Worm (Caenorhabditis elegans) whole organism, L2 larva: ENCODE measurements around the gene F36D4.4.

Experiments
- C34F6.9 ChIP-seq: fragments of 150-350 bp; optimal IDR thresholded peaks from 2 replicates; lab custom pipeline; 2014; ENCODE audit warnings: missing biosample characterization, missing genetic modification characterization
- F13H6.1 ChIP-seq: sonication (generic microtip); optimal IDR thresholded peaks from 2 replicates; lab custom pipeline; 2016; ENCODE audit warnings: missing genetic modification characterization, missing compliant biosample characterization
- ZK546.5 ChIP-seq: sonication (generic microtip); optimal IDR thresholded peaks from 2 replicates; lab custom pipeline; 2017; ENCODE audit warnings: missing biosample characterization, missing genetic modification characterization
- aly-2 ChIP-seq: fragments of 150-350 bp; optimal IDR thresholded peaks from 2 replicates; lab custom pipeline; 2014; ENCODE audit warnings: missing biosample characterization, missing genetic modification characterization
- ama-1 ChIP-seq: fragments of 150-350 bp; optimal IDR thresholded peaks from 2 replicates; lab custom pipeline; 2018; ENCODE audit warnings: inconsistent platforms
- blmp-1 ChIP-seq: sonication (generic microtip); optimal IDR thresholded peaks from 2 replicates; lab custom pipeline; 2017; ENCODE audit warnings: missing genetic modification characterization, mild to moderate bottlenecking, missing compliant biosample characterization, antibody characterized with exemption, moderate library complexity; ENCODE audit not compliant: insufficient read depth
- ceh-82 ChIP-seq: fragments of 150-350 bp; optimal IDR thresholded peaks from 2 replicates; lab custom pipeline; 2014; ENCODE audit warnings: missing biosample characterization, missing genetic modification characterization
- crh-2 ChIP-seq: sonication (generic microtip); optimal IDR thresholded peaks from 2 replicates; lab custom pipeline; 2017; ENCODE audit warnings: missing biosample characterization, missing genetic modification characterization
- dmd-4 ChIP-seq: sonication (generic microtip); optimal IDR thresholded peaks from 2 replicates; lab custom pipeline; 2017; ENCODE audit warnings: missing biosample characterization, missing genetic modification characterization
- elt-1 ChIP-seq: fragments of 150-350 bp; optimal IDR thresholded peaks from 2 replicates; lab custom pipeline; 2014; ENCODE audit warnings: missing biosample characterization, missing genetic modification characterization
- elt-3 ChIP-seq: sonication (generic microtip); optimal IDR thresholded peaks from 2 replicates; lab custom pipeline; 2017; ENCODE audit warnings: missing biosample characterization, missing genetic modification characterization
- fos-1 ChIP-seq: fragments of 150-350 bp; optimal IDR thresholded peaks from 2 replicates; lab custom pipeline; 2014; ENCODE audit warnings: missing biosample characterization, missing genetic modification characterization
- lin-11 ChIP-seq: fragments of 150-350 bp; sonication (generic microtip); optimal IDR thresholded peaks from 2 replicates; lab custom pipeline; 2014; ENCODE audit warnings: missing biosample characterization, missing genetic modification characterization, inconsistent platforms, mixed read lengths
- lin-39 ChIP-seq: fragments of 150-350 bp; optimal IDR thresholded peaks from 2 replicates; lab custom pipeline; 2014; ENCODE audit warnings: missing biosample characterization, missing genetic modification reagents, missing genetic modification characterization
- lsy-2 ChIP-seq, 2 experiments: fragments of 150-350 bp in 1 of 2; sonication (generic microtip) in 1 of 2; optimal IDR thresholded peaks; 2 replicates each; lab custom pipeline; 2014 to 2017; ENCODE audit warnings: missing biosample characterization in 2 of 2, missing genetic modification characterization in 2 of 2
- mab-5 ChIP-seq: fragments of 150-350 bp; optimal IDR thresholded peaks from 2 replicates; lab custom pipeline; 2014; ENCODE audit warnings: missing biosample characterization, missing genetic modification characterization
- mbf-1 ChIP-seq: sonication (generic microtip); optimal IDR thresholded peaks from 2 replicates; lab custom pipeline; 2017; ENCODE audit warnings: missing biosample characterization, missing genetic modification characterization
- nhr-10 ChIP-seq: sonication (generic microtip); optimal IDR thresholded peaks from 2 replicates; lab custom pipeline; 2017; ENCODE audit warnings: missing biosample characterization, missing genetic modification characterization
- nhr-11 ChIP-seq: fragments of 150-350 bp; optimal IDR thresholded peaks from 2 replicates; lab custom pipeline; 2014; ENCODE audit warnings: missing biosample characterization, missing genetic modification characterization
- nhr-12 ChIP-seq: fragments of 150-350 bp; optimal IDR thresholded peaks from 2 replicates; lab custom pipeline; 2014; ENCODE audit warnings: missing biosample characterization, missing genetic modification characterization
- nhr-129 ChIP-seq: fragments of 150-350 bp; optimal IDR thresholded peaks from 2 replicates; lab custom pipeline; 2014; ENCODE audit warnings: missing biosample characterization, missing genetic modification characterization
- nhr-21 ChIP-seq: fragments of 150-350 bp; optimal IDR thresholded peaks from 2 replicates; lab custom pipeline; 2014; ENCODE audit warnings: missing biosample characterization, missing genetic modification characterization
- nhr-23 ChIP-seq: fragments of 150-350 bp; optimal IDR thresholded peaks from 2 replicates; lab custom pipeline; 2014; ENCODE audit warnings: missing biosample characterization, missing genetic modification reagents, missing genetic modification characterization
- nhr-25 ChIP-seq: fragments of 150-350 bp; sonication (generic microtip); optimal IDR thresholded peaks from 3 replicates; lab custom pipeline; 2014; ENCODE audit warnings: missing biosample characterization, missing genetic modification characterization
- peb-1 ChIP-seq: fragments of 150-350 bp; optimal IDR thresholded peaks from 2 replicates; lab custom pipeline; 2014; ENCODE audit warnings: missing biosample characterization, missing genetic modification characterization
- sem-4 ChIP-seq: fragments of 150-350 bp; optimal IDR thresholded peaks from 2 replicates; lab custom pipeline; 2014; ENCODE audit warnings: missing biosample characterization, missing genetic modification reagents, missing genetic modification characterization
- sma-9 ChIP-seq, 2 experiments: fragments of 150-350 bp in 1 of 2; sonication (generic microtip) in 1 of 2; optimal IDR thresholded peaks; 2 replicates each; lab custom pipeline; 2014 to 2016; ENCODE audit warnings: missing genetic modification characterization in 2 of 2, mild to moderate bottlenecking in 1 of 2, missing biosample characterization in 1 of 2, missing compliant biosample characterization in 1 of 2, missing genetic modification reagents in 1 of 2, moderate library complexity in 1 of 2
- snpc-4 ChIP-seq: fragments of 150-350 bp; optimal IDR thresholded peaks from 2 replicates; lab custom pipeline; 2014; ENCODE audit warnings: missing biosample characterization, missing genetic modification characterization
- unc-62 ChIP-seq: fragments of 150-350 bp; optimal IDR thresholded peaks from 2 replicates; lab custom pipeline; 2014; ENCODE audit warnings: missing biosample characterization, missing genetic modification reagents, missing genetic modification characterization
- zag-1 ChIP-seq: fragments of 150-350 bp; optimal IDR thresholded peaks from 2 replicates; lab custom pipeline; 2014; ENCODE audit warnings: missing biosample characterization, missing genetic modification characterization
- ztf-1 ChIP-seq: fragments of 200-800 bp; sonication (Bioruptor generic); conservative IDR thresholded peaks from 2 replicates; pipeline ENCODE4 v1.3.6; 2022; ENCODE audit warnings: missing genetic modification characterization, missing compliant biosample characterization
- ztf-11 ChIP-seq: sonication (generic microtip); optimal IDR thresholded peaks from 2 replicates; lab custom pipeline; 2017; ENCODE audit warnings: missing biosample characterization, missing genetic modification characterization

F36D4.4 gene

ce11 chrV:9424514-9424913 is 10.1 kb upstream of the F36D4.4 start (continued):
- TF ChIP-seq C34F6.9 (tag; lab: Kevin White, UChicago) (peak; percentile 8), mab-5 (tag; lab: Kevin White, UChicago) (no peak), F13H6.1 (tag; lab: Kevin White, UChicago) (peak; percentile 54), nhr-21 (tag; lab: Kevin White, UChicago) (peak; percentile 0), nhr-23 (tag; lab: Kevin White, UChicago) (no peak)

DNA sequence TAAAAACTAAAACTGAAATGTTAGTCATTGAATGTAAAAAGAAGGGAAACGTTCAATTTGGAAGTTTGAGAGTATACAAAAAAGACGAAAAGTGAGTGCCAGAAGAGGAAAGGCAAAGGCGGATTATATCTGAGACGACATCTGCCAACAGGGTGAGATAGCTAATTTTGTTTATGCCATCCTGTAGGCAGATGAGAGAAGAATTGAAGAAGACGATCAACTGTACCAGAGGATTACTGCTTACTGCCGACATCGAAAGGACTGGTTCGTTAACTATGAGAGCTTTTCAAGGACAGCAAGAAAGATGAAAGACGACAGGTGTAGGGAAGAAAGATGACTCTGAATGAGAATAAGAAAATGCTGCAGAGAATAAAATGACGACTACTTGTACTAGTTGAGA is 9.1 kb upstream of the F36D4.4 start:
- TF ChIP-seq nhr-12 (tag; lab: Kevin White, UChicago) (no peak), nhr-25 (peak; percentile 49), lin-39 (tag; lab: Kevin White, UChicago) (no peak), lin-11 (no peak), nhr-129 (tag; lab: Kevin White, UChicago) (peak; percentile 30)

DNA sequence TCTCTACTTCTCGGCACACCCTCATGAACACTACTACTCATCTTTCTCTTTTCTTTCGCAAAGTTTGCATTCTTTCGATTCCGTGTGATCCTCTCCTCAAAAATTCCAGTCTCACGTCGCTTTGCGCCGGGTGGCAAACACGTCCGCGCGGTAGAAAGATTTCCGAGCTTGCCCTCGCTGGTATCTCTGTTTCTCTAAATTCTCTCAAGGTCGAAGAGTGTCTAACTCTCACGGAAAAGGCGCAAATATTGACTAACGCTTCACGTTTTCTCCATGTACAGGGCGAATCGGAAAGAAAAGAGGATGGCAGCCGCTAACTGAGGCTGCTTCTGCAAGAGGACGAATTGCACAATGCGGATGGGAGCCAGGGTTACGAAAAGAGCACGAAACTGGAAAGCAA is 8.3 kb upstream of the F36D4.4 start:
- TF ChIP-seq ztf-1: no peak
- peak; percentile 0 for TF ChIP-seq nhr-129 (tag; lab: Kevin White, UChicago)
- peak; percentile 62 for TF ChIP-seq F13H6.1 (tag; lab: Kevin White, UChicago)

DNA sequence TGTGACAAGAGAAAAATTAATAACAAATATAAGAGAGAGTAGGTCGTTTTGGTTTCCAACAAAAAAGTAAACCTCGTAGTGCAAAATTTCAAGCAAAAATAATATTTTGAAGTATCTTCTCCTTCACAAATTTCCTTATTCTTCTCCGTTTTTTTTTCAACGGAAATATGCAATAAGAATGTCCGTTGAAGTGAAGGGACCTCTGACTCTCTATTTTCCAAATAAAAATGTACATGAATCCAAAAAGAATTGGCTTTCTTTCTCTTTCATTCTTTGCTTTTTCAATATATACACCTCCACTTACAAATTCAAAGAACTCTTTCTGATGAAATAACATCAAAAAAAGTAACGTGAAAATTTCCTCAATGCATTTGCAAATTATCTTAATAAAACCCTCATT is 2.2 kb upstream of the F36D4.4 start, which contains the start of gene F36D4.1:
Gene F36D4.1, plus strand, starts transcription at position 301 of the 400 bp plus-strand sequence.
- TF ChIP-seq ztf-11 (tag; lab: Kevin White, UChicago): no peak
- TF ChIP-seq ama-1: no peak
- no peak for TF ChIP-seq nhr-12 (tag; lab: Kevin White, UChicago)
- TF ChIP-seq elt-3 (tag; lab: Kevin White, UChicago): no peak
- no peak for TF ChIP-seq nhr-129 (tag; lab: Kevin White, UChicago)
- TF ChIP-seq fos-1: no peak
- no peak for TF ChIP-seq blmp-1 (tag; lab: Kevin White, UChicago)
- TF ChIP-seq nhr-21 (tag; lab: Kevin White, UChicago): no peak
- no peak for TF ChIP-seq snpc-4 (tag; lab: Kevin White, UChicago)
- no peak for TF ChIP-seq mbf-1 (tag; lab: Kevin White, UChicago)
- no peak for TF ChIP-seq nhr-11 (tag; lab: Kevin White, UChicago)
- TF ChIP-seq dmd-4 (tag; lab: Kevin White, UChicago): no peak
- TF ChIP-seq sem-4 (tag; lab: Kevin White, UChicago): no peak
- no peak for TF ChIP-seq nhr-10
- no peak for TF ChIP-seq ceh-82 (tag; lab: Kevin White, UChicago)

- TF ChIP-seq zag-1 (tag; lab: Kevin White, UChicago) (no peak), ceh-82 (tag; lab: Kevin White, UChicago) (no peak), unc-62 (GFP tag; lab: Kevin White, UChicago) (no peak), lin-39 (tag; lab: Kevin White, UChicago) (no peak), elt-1 (no peak), peb-1 (tag; lab: Kevin White, UChicago) (no peak)
Observed at ce11 chrV:9408869-9409268, 5.5 kb downstream of the F36D4.4 start.

ce11 chrV:9406890-9407289 is 7.5 kb downstream of the F36D4.4 start:
- peak; percentile 6 for TF ChIP-seq sma-9 (GFP tag; optimal IDR thresholded peaks at IDR 0.05; lab: Kevin White, UChicago)
- no peak for TF ChIP-seq sma-9 (tag; optimal IDR thresholded peaks at IDR 0.05; lab: Kevin White, UChicago)
- peak; percentile 59 for TF ChIP-seq nhr-129 (tag; lab: Kevin White, UChicago)
- TF ChIP-seq lin-39 (tag; lab: Kevin White, UChicago): no peak
- TF ChIP-seq C34F6.9 (tag; lab: Kevin White, UChicago): peak; percentile 14
- TF ChIP-seq aly-2 (tag; lab: Kevin White, UChicago): no peak
- TF ChIP-seq ZK546.5 (tag; lab: Kevin White, UChicago): no peak

DNA sequence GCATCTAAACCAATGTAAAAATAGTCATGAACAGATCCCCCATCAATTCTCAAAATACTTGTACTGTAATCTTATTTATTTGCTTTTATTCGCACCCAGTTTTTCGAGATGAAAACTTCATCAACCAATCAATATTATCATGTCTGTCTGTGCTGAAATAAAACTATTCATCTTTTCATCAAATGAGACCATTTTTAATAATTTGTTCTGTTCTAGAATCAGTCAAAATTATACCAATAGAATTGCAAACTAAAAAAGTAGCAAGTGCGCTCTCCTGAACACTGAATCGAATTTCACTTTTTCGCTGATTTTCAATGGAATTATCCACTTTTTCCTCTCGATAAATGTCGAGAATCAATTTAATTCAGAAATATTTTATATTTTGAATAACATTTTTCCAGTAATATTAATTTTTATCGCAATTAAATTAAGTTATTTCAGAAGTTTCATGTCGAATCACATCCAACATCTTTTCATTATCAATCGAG is 14.5 kb downstream of the F36D4.4 start, which contains the start of gene trpp-4:
Gene trpp-4, plus strand, starts transcription at position 442 of the 488 bp plus-strand sequence.
- TF ChIP-seq lsy-2 (tag; optimal IDR thresholded peaks at IDR 0.05; lab: Kevin White, UChicago) (no peak), C34F6.9 (tag; lab: Kevin White, UChicago) (peak; percentile 12), blmp-1 (tag; lab: Kevin White, UChicago) (peak; percentile 63), crh-2 (tag; lab: Kevin White, UChicago) (no peak), dmd-4 (tag; lab: Kevin White, UChicago) (no peak)
